Fruit fly (Drosophila melanogaster): ENCODE measurements around the gene CG7384.

Gene CG7384

DNA sequence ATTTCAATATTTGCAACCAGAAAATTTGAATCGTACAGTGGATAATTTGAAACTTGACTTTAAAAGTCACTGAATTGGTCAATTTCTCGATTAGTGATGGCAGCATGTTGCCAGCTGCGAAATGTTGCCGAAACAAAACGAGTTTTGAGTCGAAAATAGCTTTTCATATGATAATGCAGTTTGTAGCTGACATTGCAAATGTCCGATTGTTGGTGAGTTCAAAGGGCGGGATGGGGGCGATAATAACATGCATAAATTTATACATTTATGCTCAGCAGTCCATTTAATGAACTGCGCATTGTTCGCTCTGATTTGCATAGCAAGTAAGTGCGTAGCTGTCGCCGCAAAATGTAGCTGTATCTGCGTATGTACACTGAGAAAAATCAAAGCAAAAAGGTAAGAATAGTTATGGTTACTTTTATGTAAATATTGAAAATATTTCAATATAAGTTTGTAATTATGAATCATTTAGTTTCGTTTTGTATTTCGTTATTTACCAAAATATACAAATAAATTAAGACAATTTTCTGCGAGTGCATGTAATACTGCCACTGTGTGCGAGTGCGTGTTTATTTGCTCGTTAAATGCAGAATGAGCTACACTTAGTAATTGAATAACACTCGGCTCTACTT is 16.8 kb upstream of the CG7384 start, which contains the start of gene Lip4 (continued):
- TF ChIP-seq Abd-B (GFP tag; optimal IDR thresholded peaks at IDR 0.05) = peak; percentile 57
- TF ChIP-seq ara (GFP tag; IDR thresholded peaks at IDR 0.05) = peak; percentile 72
- no peak for TF ChIP-seq pzg (GFP tag; optimal IDR thresholded peaks at IDR 0.05)
- TF ChIP-seq Doc2 (GFP tag; IDR thresholded peaks at IDR 0.05) = no peak
- peak; percentile 75 for TF ChIP-seq CG12769 (tag; optimal IDR thresholded peaks at IDR 0.05)
- TF ChIP-seq cato (GFP tag; optimal IDR thresholded peaks at IDR 0.05; ENCODE audit: borderline replicate concordance) = peak; percentile 40
- peak; percentile 33; the same call in 1 of the 3 replicates for TF ChIP-seq ken (GFP tag; IDR thresholded peaks at IDR 0.05)
- peak; percentile 65 for TF ChIP-seq CG1024 (GFP tag; IDR thresholded peaks at IDR 0.05)
- TF ChIP-seq Sry-β (GFP tag; optimal IDR thresholded peaks at IDR 0.05) = no peak
- TF ChIP-seq danr (GFP tag; IDR thresholded peaks at IDR 0.05) = no peak; the same call in 1 of the 2 replicates
- 0 out of 2 replicates have a peak, but pooled peaks have one; percentile 38 for TF ChIP-seq dimm (GFP tag; IDR thresholded peaks at IDR 0.05)
- peak; percentile 8 for TF ChIP-seq en (GFP tag; optimal IDR thresholded peaks at IDR 0.05)
- peak; percentile 3 for TF ChIP-seq CG30431 (GFP tag; optimal IDR thresholded peaks at IDR 0.05)
- TF ChIP-seq crp (GFP tag; optimal IDR thresholded peaks at IDR 0.05) = peak in 1 of 2 experiments; percentile 11
- no peak for TF ChIP-seq Optix (GFP tag; IDR thresholded peaks at IDR 0.05)
- peak; percentile 79 for TF ChIP-seq Ada2b (GFP tag; IDR thresholded peaks at IDR 0.05)
- no peak for TF ChIP-seq al (GFP tag; IDR thresholded peaks at IDR 0.05)
- TF ChIP-seq CG7372 (GFP tag; IDR thresholded peaks at IDR 0.05) = peak; percentile 83
- TF ChIP-seq CG15479 (GFP tag; optimal IDR thresholded peaks at IDR 0.05) = peak; percentile 50
- TF ChIP-seq Doc3 (GFP tag; IDR thresholded peaks at IDR 0.05; ENCODE audit: partially characterized antibody) = no peak
- peak; percentile 87 for TF ChIP-seq CoRest (tag; optimal IDR thresholded peaks at IDR 0.05)
- TF ChIP-seq CG10321 (GFP tag; IDR thresholded peaks at IDR 0.05) = peak; percentile 44; the same call in 1 of the 2 replicates
- TF ChIP-seq Hand (GFP tag; optimal IDR thresholded peaks at IDR 0.05) = peak; percentile 27
- TF ChIP-seq CG1832 (GFP tag; optimal IDR thresholded peaks at IDR 0.05) = no peak
- peak; percentile 70 for TF ChIP-seq Blimp-1 (GFP tag; optimal IDR thresholded peaks at IDR 0.05)
- peak; percentile 41 for TF ChIP-seq CG6683 (GFP tag; optimal IDR thresholded peaks at IDR 0.05)
- peak; percentile 89 for TF ChIP-seq CG11695 (GFP tag; IDR thresholded peaks at IDR 0.05)
- TF ChIP-seq sug (tag; optimal IDR thresholded peaks at IDR 0.05) = peak; percentile 39
- TF ChIP-seq hkb (optimal IDR thresholded peaks at IDR 0.05) = no peak
- peak; percentile 82 for TF ChIP-seq hkb (GFP tag; IDR thresholded peaks at IDR 0.05)
- peak; percentile 66 for TF ChIP-seq wdn (GFP tag; IDR thresholded peaks at IDR 0.05)
- peak; percentile 54 for TF ChIP-seq CrebB (tag; optimal IDR thresholded peaks at IDR 0.05)
- peak; percentile 49 for TF ChIP-seq trh (GFP tag; optimal IDR thresholded peaks at IDR 0.05)
- no peak for TF ChIP-seq CG2129 (GFP tag; IDR thresholded peaks at IDR 0.05; ENCODE audit: partially characterized antibody)
- TF ChIP-seq CG15269 (tag; optimal IDR thresholded peaks at IDR 0.05) = peak; percentile 91
- TF ChIP-seq CG13287 (GFP tag; IDR thresholded peaks at IDR 0.05; ENCODE audit: partially characterized antibody) = no peak
- peak; percentile 81 for TF ChIP-seq H15 (GFP tag; IDR thresholded peaks at IDR 0.05)
- no peak for TF ChIP-seq ERR (GFP tag; optimal IDR thresholded peaks at IDR 0.05)
- TF ChIP-seq CG8089 (GFP tag; optimal IDR thresholded peaks at IDR 0.05) = peak; percentile 42
- peak; percentile 61 for TF ChIP-seq CG15514 (GFP tag; optimal IDR thresholded peaks at IDR 0.05)
- no peak for TF ChIP-seq Hey (tag; optimal IDR thresholded peaks at IDR 0.05)
- TF ChIP-seq CG3995 (GFP tag; optimal IDR thresholded peaks at IDR 0.05) = peak; percentile 7
- TF ChIP-seq HLH3B (GFP tag; IDR thresholded peaks at IDR 0.05) = peak; percentile 83
- peak; percentile 84 for TF ChIP-seq Ptx1 (GFP tag; IDR thresholded peaks at IDR 0.05)
- TF ChIP-seq CG12219 (GFP tag; optimal IDR thresholded peaks at IDR 0.05) = peak; percentile 62
- TF ChIP-seq CG3407 (GFP tag; optimal IDR thresholded peaks at IDR 0.05) = peak; percentile 18
- peak; percentile 86 for TF ChIP-seq vvl (GFP tag; IDR thresholded peaks at IDR 0.05)
- no peak; the same call in 1 of the 2 replicates for TF ChIP-seq Atf6 (GFP tag; IDR thresholded peaks at IDR 0.05)
- TF ChIP-seq ttk (GFP tag; IDR thresholded peaks at IDR 0.05) = peak; percentile 74
- no peak for TF ChIP-seq Dref (GFP tag; IDR thresholded peaks at IDR 0.05)
